Fruit fly (Drosophila melanogaster) S2 (cell line): Measurements from ENCODE around the gene twf.

Experiments used
- CG8478 ChIP-seq: fragments of >200 bp; optimal IDR thresholded peaks from 2 replicates; lab custom pipeline; 2018
- CTCF ChIP-seq, 2 experiments: fragments of >200 bp; optimal IDR thresholded peaks; 2 replicates each; lab custom pipeline; 2018

dm6 chr3R:14081526-14081925, 40.9 kb upstream of the twf start:
- TF ChIP-seq CG8478 = no peak
- TF ChIP-seq CTCF (optimal IDR thresholded peaks at IDR 0.05; lab: Kevin White, UChicago) = no peak
